Worm (Caenorhabditis elegans): ENCODE measurements around the gene Y32F6A.4.

Gene Y32F6A.4

ce11 chrV:10382142-10382541, 51.7 kb downstream of the Y32F6A.4 start, which contains the start of gene pqn-2:
Gene pqn-2, plus strand, starts transcription at chrV:10382442.
- TF ChIP-seq lin-15B (tag; optimal IDR thresholded peaks at IDR 0.05): no peak
- TF ChIP-seq aly-2 (tag; optimal IDR thresholded peaks at IDR 0.05): no peak
- no peak for TF ChIP-seq ama-1 (optimal IDR thresholded peaks at IDR 0.05)
- TF ChIP-seq ztf-11 (tag; optimal IDR thresholded peaks at IDR 0.05): no peak
- no peak for TF ChIP-seq mdl-1 (tag; optimal IDR thresholded peaks at IDR 0.05)
- TF ChIP-seq elt-3 (tag; optimal IDR thresholded peaks at IDR 0.05): no peak
- TF ChIP-seq nhr-23 (tag; optimal IDR thresholded peaks at IDR 0.05): no peak
- TF ChIP-seq ceh-82 (tag; optimal IDR thresholded peaks at IDR 0.05): no peak
- TF ChIP-seq ceh-28 (tag; optimal IDR thresholded peaks at IDR 0.05): no peak
- TF ChIP-seq ZK546.5 (tag; optimal IDR thresholded peaks at IDR 0.05): no peak
- TF ChIP-seq egl-5 (tag; optimal IDR thresholded peaks at IDR 0.05): no peak
- no peak for TF ChIP-seq snpc-4 (tag; optimal IDR thresholded peaks at IDR 0.05)

DNA sequence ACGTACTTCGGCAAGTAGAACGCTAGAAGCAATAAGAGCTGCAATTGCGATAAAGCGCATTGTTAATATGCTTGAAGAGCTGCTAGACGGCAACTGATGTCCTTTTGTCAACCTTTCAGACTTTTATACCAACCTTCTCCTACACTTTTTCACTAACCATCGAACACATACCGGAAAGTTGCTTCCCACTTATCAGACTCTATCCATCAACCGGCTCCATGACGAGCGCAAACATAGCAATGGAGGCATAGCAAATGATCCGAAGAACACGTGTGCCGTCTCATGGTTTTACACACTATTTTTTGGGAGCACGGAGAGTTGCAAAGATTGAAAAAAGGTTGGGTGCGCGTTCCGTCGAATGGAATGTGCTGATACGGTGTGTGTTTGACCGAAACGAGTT, 52.1 kb downstream of the Y32F6A.4 start, which contains the start of gene abu-1:
Gene abu-1 (minus strand): TSS at position 101 of the 400 bp plus-strand sequence.
- TF ChIP-seq lin-15B (tag; optimal IDR thresholded peaks at IDR 0.05) (no peak), nhr-76 (tag; optimal IDR thresholded peaks at IDR 0.05) (no peak), egl-5 (tag; optimal IDR thresholded peaks at IDR 0.05) (no peak), lin-39 (tag; optimal IDR thresholded peaks at IDR 0.05) (no peak), ztf-11 (tag; optimal IDR thresholded peaks at IDR 0.05) (no peak), nhr-25 (tag; optimal IDR thresholded peaks at IDR 0.05) (no peak), snpc-4 (tag; optimal IDR thresholded peaks at IDR 0.05) (no peak), sea-2 (GFP tag; optimal IDR thresholded peaks at IDR 0.05) (no peak), skn-1 (tag; optimal IDR thresholded peaks at IDR 0.05) (no peak), jun-1 (tag; optimal IDR thresholded peaks at IDR 0.05) (no peak), elt-1 (tag; optimal IDR thresholded peaks at IDR 0.05) (no peak), nhr-67 (tag; optimal IDR thresholded peaks at IDR 0.05) (no peak), daf-12 (tag; optimal IDR thresholded peaks at IDR 0.05) (no peak), mdl-1 (tag; optimal IDR thresholded peaks at IDR 0.05) (no peak)

ce11 chrV:10379761-10380160, 54.1 kb downstream of the Y32F6A.4 start:
- TF ChIP-seq elt-3 (tag; optimal IDR thresholded peaks at IDR 0.05) (no peak), egl-27 (tag; optimal IDR thresholded peaks at IDR 0.05) (no peak), mdl-1 (tag; optimal IDR thresholded peaks at IDR 0.05) (no peak), aly-2 (tag; optimal IDR thresholded peaks at IDR 0.05) (no peak), snpc-4 (tag; optimal IDR thresholded peaks at IDR 0.05) (no peak), daf-12 (tag; optimal IDR thresholded peaks at IDR 0.05) (no peak), nhr-77 (tag; optimal IDR thresholded peaks at IDR 0.05) (no peak), ztf-11 (tag; optimal IDR thresholded peaks at IDR 0.05) (no peak), pqm-1 (tag; optimal IDR thresholded peaks at IDR 0.05) (no peak), ztf-4 (tag; optimal IDR thresholded peaks at IDR 0.05) (no peak), unc-39 (tag; optimal IDR thresholded peaks at IDR 0.05) (no peak), ZK546.5 (tag; optimal IDR thresholded peaks at IDR 0.05) (no peak), eor-1 (tag; optimal IDR thresholded peaks at IDR 0.05) (no peak), pha-4 (tag; optimal IDR thresholded peaks at IDR 0.05) (no peak)

- TF ChIP-seq skn-1 (tag; optimal IDR thresholded peaks at IDR 0.05) (no peak), lsy-12 (tag; optimal IDR thresholded peaks at IDR 0.05) (no peak), lin-39 (tag; optimal IDR thresholded peaks at IDR 0.05) (no peak), nhr-43 (tag; optimal IDR thresholded peaks at IDR 0.05; ENCODE audit: poor library complexity, severe bottlenecking) (no peak), fkh-2 (tag; optimal IDR thresholded peaks at IDR 0.05) (no peak), ztf-4 (tag; optimal IDR thresholded peaks at IDR 0.05) (no peak), snpc-4 (tag; optimal IDR thresholded peaks at IDR 0.05) (no peak), nhr-237 (tag; optimal IDR thresholded peaks at IDR 0.05) (no peak), zag-1 (tag; optimal IDR thresholded peaks at IDR 0.05) (no peak), hmg-11 (tag; optimal IDR thresholded peaks at IDR 0.05) (no peak), ZK546.5 (tag; optimal IDR thresholded peaks at IDR 0.05) (no peak)
These were observed 54.6 kb downstream of the Y32F6A.4 start, which contains the start of gene AC3.12 for ce11 chrV:10379293-10379692. Gene AC3.12, minus strand, starts transcription at chrV:10379393.

Data from whole organism, L3 larva.